Worm (Caenorhabditis elegans): ENCODE results near the gene mboa-4.

Gene mboa-4

DNA sequence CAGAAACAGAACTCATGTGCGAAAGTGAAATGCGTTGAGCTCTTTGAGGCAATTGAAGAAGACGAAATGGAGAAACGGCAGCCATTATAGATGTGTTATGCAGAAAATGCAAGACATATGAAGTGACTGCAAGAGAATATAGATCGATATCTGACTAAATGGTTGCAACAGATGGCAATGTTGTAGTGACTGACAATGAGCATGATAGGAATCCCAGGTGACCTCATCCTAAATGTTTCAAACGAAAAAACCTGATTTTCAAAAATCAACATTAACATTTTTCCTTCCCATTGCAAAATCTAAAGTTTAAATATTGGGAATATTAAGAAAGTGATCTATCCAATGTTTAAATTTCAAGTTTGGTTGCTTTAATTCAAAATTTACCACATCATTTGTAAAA lies 921 bp upstream of the mboa-4 start, which contains the start of gene C08F8.15:
TSS of gene C08F8.15 (minus strand) at position 101 of the 400 bp plus-strand sequence.
- no peak for TF ChIP-seq ceh-9 (tag; optimal IDR thresholded peaks at IDR 0.05)
- TF ChIP-seq hlh-15 (tag; optimal IDR thresholded peaks at IDR 0.05) = no peak
- no peak for TF ChIP-seq pha-4 (tag; optimal IDR thresholded peaks at IDR 0.05)
- no peak for TF ChIP-seq pax-1 (tag; optimal IDR thresholded peaks at IDR 0.05)
- TF ChIP-seq odd-2 (tag; optimal IDR thresholded peaks at IDR 0.05) = no peak
- TF ChIP-seq ceh-45 (GFP tag; IDR thresholded peaks at IDR 0.05) = no peak
- no peak for TF ChIP-seq ets-4 (tag; optimal IDR thresholded peaks at IDR 0.05)
- TF ChIP-seq C08G9.2 (tag; optimal IDR thresholded peaks at IDR 0.05) = no peak
- no peak for TF ChIP-seq gmeb-2 (tag; optimal IDR thresholded peaks at IDR 0.05)
- no peak for TF ChIP-seq lim-6 (tag; optimal IDR thresholded peaks at IDR 0.05)
- TF ChIP-seq ceh-48 (tag; optimal IDR thresholded peaks at IDR 0.05) = no peak
- TF ChIP-seq hlh-6 (tag; optimal IDR thresholded peaks at IDR 0.05) = no peak
- TF ChIP-seq rnt-1 (tag; optimal IDR thresholded peaks at IDR 0.05) = no peak
- no peak for TF ChIP-seq ref-2 (tag; optimal IDR thresholded peaks at IDR 0.05)
- no peak for TF ChIP-seq nhr-11 (tag; optimal IDR thresholded peaks at IDR 0.05)
- no peak for TF ChIP-seq F13H6.1 (tag; optimal IDR thresholded peaks at IDR 0.05)
- TF ChIP-seq pha-2 (tag; optimal IDR thresholded peaks at IDR 0.05) = no peak

ce11 chrIV:11156526-11156925 lies 3.3 kb downstream of the mboa-4 start:
- TF ChIP-seq hlh-30 (tag; optimal IDR thresholded peaks at IDR 0.05; ENCODE audit: insufficient read depth) (no peak), C38D4.7 (GFP tag; optimal IDR thresholded peaks at IDR 0.05) (no peak), dve-1 (tag; optimal IDR thresholded peaks at IDR 0.05) (no peak), unc-3 (GFP tag; conservative IDR thresholded peaks at IDR 0.05) (no peak), unc-3 (tag; optimal IDR thresholded peaks at IDR 0.05) (no peak), ceh-45 (GFP tag; IDR thresholded peaks at IDR 0.05) (no peak), tbx-2 (tag; optimal IDR thresholded peaks at IDR 0.05) (no peak), che-1 (tag; optimal IDR thresholded peaks at IDR 0.05) (no peak), hlh-8 (tag; optimal IDR thresholded peaks at IDR 0.05) (no peak), ceh-31 (tag; optimal IDR thresholded peaks at IDR 0.05) (no peak), sdc-2 (tag; optimal IDR thresholded peaks at IDR 0.05) (no peak), pha-2 (tag; optimal IDR thresholded peaks at IDR 0.05) (no peak)

DNA sequence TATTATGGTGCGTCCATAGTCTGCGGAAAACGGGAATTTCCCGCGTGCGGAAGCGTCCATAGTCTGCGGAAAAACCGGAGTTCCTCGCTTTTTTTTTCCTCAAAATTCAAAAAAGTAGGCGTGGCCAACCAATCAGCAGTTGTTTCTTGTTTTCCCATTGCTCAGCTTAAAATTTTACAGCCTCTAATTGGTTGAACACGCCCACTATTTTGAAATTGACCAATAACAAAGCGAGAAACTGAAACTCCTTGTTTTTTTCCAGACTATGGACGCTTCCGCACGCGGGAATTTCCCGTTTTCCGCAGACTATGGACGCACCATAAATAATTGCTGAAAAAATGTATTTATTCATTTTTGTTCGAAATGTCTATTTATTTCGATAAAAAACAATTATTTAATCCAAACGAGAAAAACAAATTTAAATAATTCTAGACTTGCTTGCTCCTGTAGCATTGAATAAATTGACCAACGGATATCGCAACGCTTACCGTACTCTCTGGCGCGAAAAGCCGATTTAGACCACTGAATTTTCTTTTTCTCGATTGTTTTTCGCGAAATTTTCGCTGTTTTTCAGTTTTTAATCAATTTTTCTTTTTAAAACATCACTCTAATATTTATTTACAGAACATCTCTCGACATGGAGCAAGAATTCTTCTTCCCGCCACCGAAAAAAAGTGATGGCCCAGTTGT lies 5.2 kb downstream of the mboa-4 start, which contains the start of gene C08F8.3:
TSS of gene C08F8.3 (plus strand) at position 620 of the 690 bp plus-strand sequence.
- peak; percentile 37 for TF ChIP-seq nfya-1 (tag; optimal IDR thresholded peaks at IDR 0.05)

DNA sequence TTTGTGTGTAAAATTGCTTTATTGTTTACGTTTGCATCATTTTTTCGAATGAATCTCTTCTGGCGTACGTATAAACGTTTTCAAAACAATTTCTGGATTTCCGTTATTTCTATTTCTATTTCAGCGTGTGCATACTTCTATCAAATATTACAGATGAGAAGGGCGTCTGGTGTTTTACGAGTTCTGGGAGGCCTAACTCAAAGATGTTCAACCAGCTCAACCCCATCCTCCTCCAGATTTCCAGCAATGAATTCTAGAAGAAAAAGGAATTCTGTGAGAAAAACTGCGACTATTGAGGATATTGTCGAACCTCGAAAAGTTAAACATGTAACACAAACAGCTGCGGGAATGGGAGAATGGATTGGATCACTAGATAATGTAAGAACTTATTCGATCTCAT lies 8.9 kb downstream of the mboa-4 start, which contains the start of gene C08F8.2:
TSS of gene C08F8.2 (plus strand) at position 154 of the 400 bp plus-strand sequence.
- no peak for TF ChIP-seq pqm-1 (tag; optimal IDR thresholded peaks at IDR 0.05)
- no peak for TF ChIP-seq ceh-22 (tag; optimal IDR thresholded peaks at IDR 0.05)

ce11 chrIV:11149454-11150163 lies 10.2 kb downstream of the mboa-4 start, which contains the start of the genes F01G4.6 and pfd-1:
Gene F01G4.6, minus strand, starts transcription at chrIV:11149504.
Gene pfd-1, plus strand, starts transcription at chrIV:11150113.
- no peak for TF ChIP-seq madf-2 (tag; optimal IDR thresholded peaks at IDR 0.05)
- no peak for TF ChIP-seq sox-2 (GFP tag; IDR thresholded peaks at IDR 0.05)
- TF ChIP-seq ceh-2 (tag; optimal IDR thresholded peaks at IDR 0.05) = no peak
- TF ChIP-seq elt-4 (tag; optimal IDR thresholded peaks at IDR 0.05) = no peak
- TF ChIP-seq ceh-18 (tag; optimal IDR thresholded peaks at IDR 0.05) = peak; percentile 39
- TF ChIP-seq tbx-2 (tag; optimal IDR thresholded peaks at IDR 0.05) = peak; percentile 44
- no peak for TF ChIP-seq lin-11 (tag; optimal IDR thresholded peaks at IDR 0.05)
- TF ChIP-seq elt-2 (tag; optimal IDR thresholded peaks at IDR 0.05) = peak; percentile 48
- no peak for TF ChIP-seq nhr-11 (tag; optimal IDR thresholded peaks at IDR 0.05)
- peak; percentile 90 for TF ChIP-seq nfya-1 (tag; optimal IDR thresholded peaks at IDR 0.05)
- no peak for TF ChIP-seq C38D4.7 (GFP tag; optimal IDR thresholded peaks at IDR 0.05)
- TF ChIP-seq che-1 (tag; optimal IDR thresholded peaks at IDR 0.05) = no peak
- no peak for TF ChIP-seq hlh-13 (GFP tag; optimal IDR thresholded peaks at IDR 0.05)
- no peak for TF ChIP-seq pros-1 (tag; optimal IDR thresholded peaks at IDR 0.05)
- no peak for TF ChIP-seq ceh-14 (tag; optimal IDR thresholded peaks at IDR 0.05)
- no peak for TF ChIP-seq pag-3 (tag; optimal IDR thresholded peaks at IDR 0.05; ENCODE audit: borderline replicate concordance)
- peak; percentile 12 for TF ChIP-seq gmeb-2 (tag; optimal IDR thresholded peaks at IDR 0.05)
- peak; percentile 11 for TF ChIP-seq F13H6.1 (tag; optimal IDR thresholded peaks at IDR 0.05)
- TF ChIP-seq ceh-48 (tag; optimal IDR thresholded peaks at IDR 0.05) = no peak
- TF ChIP-seq unc-42 (tag; optimal IDR thresholded peaks at IDR 0.05) = peak; percentile 46
- TF ChIP-seq ceh-6 (GFP tag; optimal IDR thresholded peaks at IDR 0.05) = no peak
- TF ChIP-seq lim-6 (tag; optimal IDR thresholded peaks at IDR 0.05) = no peak
